Fruit fly (Drosophila melanogaster) whole organism, embryonic: ENCODE data around the gene CG34251.
A peak's percentile ranks its signal among the peaks of the same experiment; 100 is the strongest.

Source experiments
- ATbp ChIP-seq: fragments of 200-800 bp; sonication (Bioruptor generic); optimal IDR thresholded peaks from 2 replicates; lab custom pipeline; 2017; ENCODE audit warnings: missing biosample characterization, mild to moderate bottlenecking, missing genetic modification characterization, missing genetic modification reagents
- Asciz ChIP-seq: fragments of 200-800 bp; sonication (Bioruptor generic); optimal IDR thresholded peaks from 2 replicates; lab custom pipeline; 2017; ENCODE audit warnings: missing biosample characterization, mild to moderate bottlenecking, missing genetic modification characterization, missing genetic modification reagents
- CG10321 ChIP-seq: fragments of 200-800 bp; sonication (Bioruptor generic); IDR thresholded peaks from 2 replicates; pipeline ENCODE4 v1.3.6; 2022; ENCODE audit warnings: missing biosample characterization, missing genetic modification characterization
- CG12104 ChIP-seq: fragments of 200-800 bp; sonication (Bioruptor generic); optimal IDR thresholded peaks from 3 replicates; lab custom pipeline; 2016; ENCODE audit warnings: missing biosample characterization, missing genetic modification characterization
- CG12299 ChIP-seq: fragments of 200-800 bp; sonication (Bioruptor generic); optimal IDR thresholded peaks from 2 replicates; lab custom pipeline; 2018; ENCODE audit warnings: missing biosample characterization, mild to moderate bottlenecking, missing genetic modification characterization
- CG1233 ChIP-seq: fragments of 200-800 bp; sonication (Bioruptor generic); optimal IDR thresholded peaks from 4 replicates; lab custom pipeline; 2018; ENCODE audit warnings: missing biosample characterization, mild to moderate bottlenecking, missing genetic modification characterization
- CG12942 ChIP-seq: fragments of 200-800 bp; sonication (Bioruptor generic); optimal IDR thresholded peaks from 3 replicates; lab custom pipeline; 2016; ENCODE audit warnings: missing biosample characterization, missing genetic modification characterization
- CG15601 ChIP-seq: fragments of 200-800 bp; sonication (Bioruptor generic); optimal IDR thresholded peaks from 3 replicates; lab custom pipeline; 2019; ENCODE audit warnings: missing biosample characterization, mild to moderate bottlenecking, missing genetic modification characterization, moderate library complexity
- CG15696 ChIP-seq: fragments of 200-800 bp; sonication (Bioruptor generic); optimal IDR thresholded peaks from 2 replicates; lab custom pipeline; 2019; ENCODE audit warnings: missing biosample characterization, mild to moderate bottlenecking, missing genetic modification characterization, moderate library complexity
- CG17328 ChIP-seq: fragments of 200-800 bp; sonication (Bioruptor generic); IDR thresholded peaks from 2 replicates; pipeline ENCODE4 v1.3.6; 2022; ENCODE audit warnings: missing biosample characterization, missing genetic modification characterization
- CG17359 ChIP-seq: fragments of 200-800 bp; sonication (Bioruptor generic); optimal IDR thresholded peaks from 3 replicates; lab custom pipeline; 2018; ENCODE audit warnings: missing biosample characterization, mild to moderate bottlenecking, missing genetic modification characterization, moderate library complexity
- CG17802 ChIP-seq: fragments of 200-800 bp; sonication (Bioruptor generic); optimal IDR thresholded peaks from 2 replicates; lab custom pipeline; 2018; ENCODE audit warnings: missing biosample characterization, mild to moderate bottlenecking, missing genetic modification characterization, moderate library complexity
- CG2678 ChIP-seq: fragments of 200-800 bp; sonication (Bioruptor generic); optimal IDR thresholded peaks from 3 replicates; lab custom pipeline; 2019; ENCODE audit warnings: missing biosample characterization, mild to moderate bottlenecking, missing genetic modification characterization, moderate library complexity
- CG30020 ChIP-seq: fragments of 200-800 bp; optimal IDR thresholded peaks from 2 replicates; lab custom pipeline; 2019; ENCODE audit warnings: missing biosample characterization, mild to moderate bottlenecking, missing genetic modification characterization, moderate library complexity
- CG30431 ChIP-seq: fragments of 200-800 bp; sonication (Bioruptor generic); optimal IDR thresholded peaks from 2 replicates; lab custom pipeline; 2017; ENCODE audit warnings: missing biosample characterization, missing genetic modification characterization
- CG3407 ChIP-seq: fragments of 200-800 bp; sonication (Bioruptor generic); optimal IDR thresholded peaks from 2 replicates; lab custom pipeline; 2018; ENCODE audit warnings: missing biosample characterization, mild to moderate bottlenecking, missing genetic modification characterization
- CG34422 ChIP-seq: fragments of 200-800 bp; sonication (Bioruptor generic); IDR thresholded peaks from 3 replicates; pipeline ENCODE4 v1.3.6; 2022; ENCODE audit warnings: missing biosample characterization, missing genetic modification characterization
- CG42726 ChIP-seq: fragments of 200-800 bp; sonication (Bioruptor generic); IDR thresholded peaks from 2 replicates; pipeline ENCODE4 v1.3.6; 2022; ENCODE audit warnings: missing biosample characterization, missing genetic modification characterization; ENCODE audit not compliant: partially characterized antibody
- CG4707 ChIP-seq: fragments of 200-800 bp; sonication (Bioruptor generic); optimal IDR thresholded peaks from 2 replicates; lab custom pipeline; 2018; ENCODE audit warnings: missing biosample characterization, mild to moderate bottlenecking, missing genetic modification characterization, moderate library complexity
- CG4820 ChIP-seq: fragments of 200-800 bp; sonication (Bioruptor generic); optimal IDR thresholded peaks from 3 replicates; lab custom pipeline; 2016; ENCODE audit warnings: missing biosample characterization, missing genetic modification characterization
- CG7271 ChIP-seq: fragments of 200-800 bp; sonication (Bioruptor generic); optimal IDR thresholded peaks from 2 replicates; lab custom pipeline; 2018; ENCODE audit warnings: missing biosample characterization, mild to moderate bottlenecking, missing genetic modification characterization, moderate library complexity
- CG8290 ChIP-seq, 3 experiments: fragments of 200-800 bp; sonication (Bioruptor generic); optimal IDR thresholded peaks; 2 replicates each; lab custom pipeline; 2016 to 2019; ENCODE audit warnings: missing biosample characterization in 3 of 3, missing genetic modification characterization in 3 of 3, mild to moderate bottlenecking in 2 of 3, moderate library complexity in 1 of 3
- CG8359 ChIP-seq: fragments of 200-800 bp; sonication (Bioruptor generic); optimal IDR thresholded peaks from 2 replicates; lab custom pipeline; 2017; ENCODE audit warnings: missing biosample characterization, mild to moderate bottlenecking, missing genetic modification characterization, borderline replicate concordance
- Deaf1 ChIP-seq: fragments of 200-800 bp; optimal IDR thresholded peaks from 3 replicates; lab custom pipeline; 2019; ENCODE audit warnings: missing biosample characterization, mild to moderate bottlenecking, missing genetic modification characterization, moderate library complexity
- Dek ChIP-seq: fragments of 200-800 bp; sonication (Bioruptor generic); optimal IDR thresholded peaks from 3 replicates; lab custom pipeline; 2019; ENCODE audit warnings: missing biosample characterization, mild to moderate bottlenecking, missing genetic modification characterization, moderate library complexity
- Dfd ChIP-seq, 2 experiments: fragments of >200 bp; optimal IDR thresholded peaks; 2 replicates each; lab custom pipeline; 2017; ENCODE audit warnings: missing biosample characterization in 2 of 2, missing genetic modification characterization in 2 of 2
- Dp ChIP-seq: fragments of 200-800 bp; sonication (Bioruptor generic); optimal IDR thresholded peaks from 2 replicates; lab custom pipeline; 2018; ENCODE audit warnings: missing biosample characterization, mild to moderate bottlenecking, missing genetic modification characterization, moderate library complexity
- Ets65A ChIP-seq: fragments of 200-800 bp; sonication (Bioruptor generic); peaks from one replicate; lab custom pipeline; 2016; ENCODE audit warnings: missing biosample characterization, missing genetic modification characterization
- Fer1 ChIP-seq: fragments of 200-800 bp; sonication (Bioruptor generic); optimal IDR thresholded peaks from 2 replicates; lab custom pipeline; 2017; ENCODE audit warnings: missing biosample characterization, mild to moderate bottlenecking, missing genetic modification characterization
- HHEX ChIP-seq: fragments of 200-800 bp; sonication (Bioruptor generic); optimal IDR thresholded peaks from 3 replicates; lab custom pipeline; 2017; ENCODE audit warnings: missing biosample characterization, mild to moderate bottlenecking, missing genetic modification characterization, missing genetic modification reagents
- Hey ChIP-seq: fragments of 200-800 bp; sonication (Bioruptor generic); optimal IDR thresholded peaks from 3 replicates; lab custom pipeline; 2018; ENCODE audit warnings: missing biosample characterization, mild to moderate bottlenecking, missing genetic modification characterization
- Hr3 ChIP-seq: fragments of 200-800 bp; sonication (Bioruptor generic); optimal IDR thresholded peaks from 3 replicates; lab custom pipeline; 2016; ENCODE audit warnings: missing biosample characterization, missing genetic modification characterization
- Max ChIP-seq: fragments of 200-800 bp; sonication (Bioruptor generic); optimal IDR thresholded peaks from 2 replicates; lab custom pipeline; 2016; ENCODE audit warnings: missing biosample characterization, mild to moderate bottlenecking, missing genetic modification characterization
- NC2β ChIP-seq: fragments of 200-800 bp; sonication (Bioruptor generic); optimal IDR thresholded peaks from 2 replicates; lab custom pipeline; 2016; ENCODE audit warnings: missing biosample characterization, missing genetic modification characterization
- Sox102F ChIP-seq: fragments of 200-800 bp; sonication (Bioruptor generic); optimal IDR thresholded peaks from 2 replicates; lab custom pipeline; 2018; ENCODE audit warnings: missing biosample characterization, mild to moderate bottlenecking, missing genetic modification characterization, moderate library complexity
- abd-A ChIP-seq: fragments of 200-800 bp; sonication (Bioruptor generic); optimal IDR thresholded peaks from 3 replicates; lab custom pipeline; 2019; ENCODE audit warnings: missing biosample characterization, mild to moderate bottlenecking, missing genetic modification characterization, moderate library complexity
- ac ChIP-seq: fragments of 200-800 bp; sonication (Bioruptor generic); optimal IDR thresholded peaks from 3 replicates; lab custom pipeline; 2017; ENCODE audit warnings: missing biosample characterization, mild to moderate bottlenecking, missing genetic modification characterization
- da ChIP-seq: fragments of 200-800 bp; sonication (Bioruptor generic); optimal IDR thresholded peaks from 2 replicates; lab custom pipeline; 2016; ENCODE audit warnings: missing biosample characterization, missing genetic modification characterization
- gem ChIP-seq: fragments of 200-800 bp; sonication (Bioruptor generic); optimal IDR thresholded peaks from 2 replicates; lab custom pipeline; 2019; ENCODE audit warnings: missing biosample characterization, mild to moderate bottlenecking, missing genetic modification characterization, moderate library complexity
- grau ChIP-seq: fragments of 200-800 bp; optimal IDR thresholded peaks from 3 replicates; lab custom pipeline; 2019; ENCODE audit warnings: missing biosample characterization, mild to moderate bottlenecking, missing genetic modification characterization, moderate library complexity
- gsb-n ChIP-seq: fragments of 200-800 bp; sonication (Bioruptor generic); optimal IDR thresholded peaks from 3 replicates; lab custom pipeline; 2018; ENCODE audit warnings: missing biosample characterization, mild to moderate bottlenecking, missing genetic modification characterization
- inv ChIP-seq: fragments of 200-800 bp; sonication (Bioruptor generic); IDR thresholded peaks from 2 replicates; pipeline ENCODE4 v1.3.6; 2022; ENCODE audit warnings: missing biosample characterization, missing genetic modification characterization; ENCODE audit not compliant: partially characterized antibody
- knrl ChIP-seq: fragments of 200-800 bp; sonication (Bioruptor generic); IDR thresholded peaks from 3 replicates; pipeline ENCODE4 v1.3.6; 2022; ENCODE audit warnings: missing biosample characterization, missing genetic modification characterization; ENCODE audit not compliant: partially characterized antibody
- nau ChIP-seq: fragments of 200-800 bp; sonication (Bioruptor generic); optimal IDR thresholded peaks from 3 replicates; lab custom pipeline; 2017; ENCODE audit warnings: missing biosample characterization, mild to moderate bottlenecking, missing genetic modification characterization, missing genetic modification reagents
- prd ChIP-seq, 3 experiments: fragments of >200 bp in 2 of 3; fragments of 200-800 bp in 1 of 3; sonication (Bioruptor generic) in 1 of 3; optimal IDR thresholded peaks in 2 of 3; IDR thresholded peaks in 1 of 3; 2 replicates in 2 of 3; 3 replicates in 1 of 3; pipeline versions ENCODE4 v1.3.6 to Lab custom; 2017 to 2022; ENCODE audit warnings: missing biosample characterization in 1 of 3, missing genetic modification characterization in 1 of 3
- sd ChIP-seq: fragments of 200-800 bp; sonication (Bioruptor generic); optimal IDR thresholded peaks from 3 replicates; lab custom pipeline; 2018; ENCODE audit warnings: missing biosample characterization, mild to moderate bottlenecking, missing genetic modification characterization, moderate library complexity
- unpg ChIP-seq: fragments of 200-800 bp; sonication (Bioruptor generic); optimal IDR thresholded peaks from 3 replicates; lab custom pipeline; 2018; ENCODE audit warnings: missing biosample characterization, mild to moderate bottlenecking, missing genetic modification characterization, moderate library complexity

Gene CG34251

dm6 chr3L:17656716-17657395 lies 14.6 kb upstream of the CG34251 start (continued):
- no peak for TF ChIP-seq knrl (GFP tag; lab: Robert Waterston, UW)
- no peak for TF ChIP-seq prd (optimal IDR thresholded peaks at IDR 0.05; lab: Kevin White, UChicago)
- TF ChIP-seq prd (GFP tag; IDR thresholded peaks at IDR 0.05; lab: Robert Waterston, UW): 0 out of 3 replicates have a peak, but pooled peaks have one; percentile 16
- no peak for TF ChIP-seq CG30020 (tag; lab: Kevin White, UChicago)
- peak; percentile 50 for TF ChIP-seq ATbp (GFP tag; lab: Kevin White, UChicago)
- TF ChIP-seq inv (GFP tag; lab: Robert Waterston, UW): no peak
- TF ChIP-seq CG2678: peak; percentile 18
- peak; percentile 20 for TF ChIP-seq CG1233
- peak; percentile 1 for TF ChIP-seq sd (tag; lab: Kevin White, UChicago)
- peak; percentile 5 for TF ChIP-seq CG15601 (tag; lab: Kevin White, UChicago)
- TF ChIP-seq CG17328: peak; percentile 26; the same call in 1 of the 2 replicates
- TF ChIP-seq CG12299 (tag; lab: Kevin White, UChicago): peak; percentile 5
- peak; percentile 45 for TF ChIP-seq CG17359 (tag; lab: Kevin White, UChicago)
- TF ChIP-seq CG12942 (GFP tag; lab: Kevin White, UChicago): no peak
- TF ChIP-seq CG7271 (tag; lab: Kevin White, UChicago): no peak
- no peak for TF ChIP-seq Dfd (GFP tag; optimal IDR thresholded peaks at IDR 0.05; lab: Kevin White, UChicago)
- TF ChIP-seq CG30431 (GFP tag; lab: Kevin White, UChicago): no peak
- TF ChIP-seq Ets65A (GFP tag; lab: Kevin White, UChicago): peak; percentile 47
- TF ChIP-seq HHEX (GFP tag; lab: Kevin White, UChicago): peak; percentile 27
- TF ChIP-seq da (GFP tag; lab: Kevin White, UChicago): no peak
- TF ChIP-seq Asciz: peak; percentile 58
- TF ChIP-seq CG4820 (GFP tag; lab: Kevin White, UChicago): no peak
- TF ChIP-seq CG8359 (GFP tag; lab: Kevin White, UChicago): peak; percentile 29
- TF ChIP-seq CG12104: peak; percentile 2
- no peak for TF ChIP-seq Dp (GFP tag; lab: Kevin White, UChicago)
- no peak for TF ChIP-seq Dek (tag; lab: Kevin White, UChicago)
- peak; percentile 10 for TF ChIP-seq NC2β (GFP tag; lab: Kevin White, UChicago)
- TF ChIP-seq CG17802 (tag; lab: Kevin White, UChicago): no peak
- TF ChIP-seq gsb-n (tag; lab: Kevin White, UChicago): peak; percentile 26
- TF ChIP-seq Sox102F (GFP tag; lab: Kevin White, UChicago): peak; percentile 48
- no peak for TF ChIP-seq CG42726 (GFP tag; lab: Robert Waterston, UW)
- peak; percentile 17 for TF ChIP-seq gem
- TF ChIP-seq Fer1: no peak
- TF ChIP-seq Deaf1: no peak
- no peak for TF ChIP-seq nau (GFP tag; lab: Kevin White, UChicago)
- TF ChIP-seq Max (GFP tag; lab: Kevin White, UChicago): no peak
- TF ChIP-seq unpg (GFP tag; lab: Kevin White, UChicago): no peak
- no peak for TF ChIP-seq CG8290 (GFP tag; optimal IDR thresholded peaks at IDR 0.05; lab: Kevin White, UChicago)
- peak in 1 of 2 experiments; percentile 7 for TF ChIP-seq CG8290 (tag; optimal IDR thresholded peaks at IDR 0.05; lab: Kevin White, UChicago)
- peak; percentile 24 for TF ChIP-seq CG3407
- no peak for TF ChIP-seq CG34422 (GFP tag; lab: Robert Waterston, UW)
- TF ChIP-seq CG4707 (GFP tag; lab: Kevin White, UChicago): peak; percentile 62
- no peak for TF ChIP-seq Hr3
- TF ChIP-seq ac (GFP tag; lab: Kevin White, UChicago): peak; percentile 17
- TF ChIP-seq CG15696 (tag; lab: Kevin White, UChicago): peak; percentile 7
- peak; percentile 86 for TF ChIP-seq Hey (tag; lab: Kevin White, UChicago)
- TF ChIP-seq grau (tag; lab: Kevin White, UChicago): no peak
- no peak for TF ChIP-seq CG10321 (GFP tag; lab: Robert Waterston, UW)
- TF ChIP-seq abd-A (tag; lab: Kevin White, UChicago): no peak
